Fruit fly (Drosophila melanogaster) whole organism, pupa: ENCODE data around the gene CG31922.

Experiments
- CG12605 ChIP-seq: fragments of 200-800 bp; sonication (Bioruptor generic); IDR thresholded peaks from 2 replicates; pipeline ENCODE4 v1.3.6; 2022; ENCODE audit warnings: missing biosample characterization, missing genetic modification characterization
- CG13204 ChIP-seq: fragments of 200-800 bp; sonication (Bioruptor generic); optimal IDR thresholded peaks from 2 replicates; lab custom pipeline; 2018; ENCODE audit warnings: missing biosample characterization, mild to moderate bottlenecking, missing genetic modification characterization, moderate library complexity
- CG32121 ChIP-seq: fragments of 200-800 bp; sonication (Bioruptor generic); IDR thresholded peaks from 2 replicates; pipeline ENCODE4 v1.3.6; 2022; ENCODE audit warnings: missing biosample characterization, missing genetic modification characterization
- CG4496 ChIP-seq: fragments of 200-800 bp; sonication (Bioruptor generic); IDR thresholded peaks from 3 replicates; pipeline ENCODE4 v1.3.6; 2022; ENCODE audit warnings: missing biosample characterization, missing genetic modification characterization
- CG8159 ChIP-seq: fragments of 200-800 bp; sonication (Bioruptor generic); optimal IDR thresholded peaks from 3 replicates; lab custom pipeline; 2018; ENCODE audit warnings: missing biosample characterization, mild to moderate bottlenecking, missing genetic modification characterization, moderate library complexity
- CG8301 ChIP-seq: fragments of 200-800 bp; sonication (Bioruptor generic); optimal IDR thresholded peaks from 2 replicates; lab custom pipeline; 2018; ENCODE audit warnings: missing biosample characterization, mild to moderate bottlenecking, missing genetic modification characterization
- D1 ChIP-seq: fragments of 200-800 bp; sonication (Bioruptor generic); optimal IDR thresholded peaks from 2 replicates; lab custom pipeline; 2018; ENCODE audit warnings: missing biosample characterization, mild to moderate bottlenecking, missing genetic modification characterization, moderate library complexity
- EcR ChIP-seq: fragments of 200-800 bp; sonication (Bioruptor generic); optimal IDR thresholded peaks from 3 replicates; lab custom pipeline; 2019; ENCODE audit warnings: missing biosample characterization, missing genetic modification characterization, mild to moderate bottlenecking, moderate library complexity, missing genetic modification reagents
- Ets98B ChIP-seq: fragments of 200-800 bp; sonication (Bioruptor generic); IDR thresholded peaks from 2 replicates; pipeline ENCODE4 v1.3.6; 2022; ENCODE audit warnings: missing biosample characterization, missing genetic modification characterization
- fd96Ca ChIP-seq: fragments of 200-800 bp; sonication (Bioruptor generic); IDR thresholded peaks from 3 replicates; pipeline ENCODE4 v1.3.6; 2022; ENCODE audit warnings: missing biosample characterization, missing genetic modification characterization
- gl ChIP-seq: fragments of 200-800 bp; sonication (Bioruptor generic); optimal IDR thresholded peaks from 2 replicates; lab custom pipeline; 2018; ENCODE audit warnings: missing biosample characterization, mild to moderate bottlenecking, missing genetic modification characterization

- TF ChIP-seq CG8301 (tag; lab: Kevin White, UChicago), result no peak
- TF ChIP-seq Ets98B (GFP tag; lab: Robert Waterston, UW), result no peak
- TF ChIP-seq CG12605 (GFP tag; lab: Robert Waterston, UW), result no peak
- no peak for TF ChIP-seq gl (tag; lab: Kevin White, UChicago)
- TF ChIP-seq CG4496 (GFP tag; lab: Robert Waterston, UW), result no peak
- no peak for TF ChIP-seq D1 (tag; lab: Kevin White, UChicago)
- TF ChIP-seq CG13204 (GFP tag; lab: Kevin White, UChicago), result no peak
- TF ChIP-seq CG32121 (GFP tag; lab: Robert Waterston, UW), result no peak
- no peak for TF ChIP-seq CG8159
- TF ChIP-seq fd96Ca, result no peak
- TF ChIP-seq EcR (GFP tag; lab: Kevin White, UChicago), result no peak
Measured at dm6 chr2L:1217033-1217612, 47.1 kb downstream of the CG31922 start.
